Worm (Caenorhabditis elegans): ENCODE data around the gene hlh-19.

DNA sequence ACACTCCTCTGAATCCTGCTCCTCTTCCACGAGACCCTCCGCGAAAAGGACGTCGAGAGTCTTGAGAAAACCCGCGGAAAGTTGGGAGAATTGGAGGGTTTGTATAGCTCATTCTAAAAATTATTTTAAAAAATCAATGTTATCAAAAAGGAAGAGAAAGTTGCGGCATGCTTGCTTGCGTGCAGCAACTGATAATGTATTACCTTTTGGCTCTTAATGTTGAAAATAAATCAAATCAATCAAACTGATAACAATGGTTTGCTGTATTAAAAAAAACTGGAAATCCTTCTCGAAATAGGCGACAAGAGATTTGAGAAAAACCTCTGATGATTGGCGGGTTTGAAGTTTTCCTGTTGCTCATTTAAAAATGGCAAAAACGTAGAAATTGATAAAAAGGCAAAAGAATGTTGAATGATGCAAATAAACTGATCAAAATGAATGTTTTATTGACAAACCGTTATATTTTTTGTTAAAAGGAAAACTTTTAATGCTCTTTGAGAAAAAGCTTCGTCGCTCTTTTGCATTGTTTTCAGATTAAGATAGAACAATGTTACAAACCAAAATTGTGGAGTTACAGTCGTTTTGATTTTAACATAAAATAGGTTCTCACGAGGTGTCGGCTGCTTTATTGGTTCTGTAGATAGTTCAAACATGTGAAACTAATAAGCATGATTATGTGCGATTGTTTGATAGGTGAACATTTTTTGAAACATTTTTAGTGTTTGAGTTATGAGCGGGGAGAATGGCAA, 1.9 kb downstream of the hlh-19 start:
- no peak for TF ChIP-seq unc-39 (tag; optimal IDR thresholded peaks at IDR 0.05)
- no peak for TF ChIP-seq snpc-4 (tag; optimal IDR thresholded peaks at IDR 0.05)
- no peak for TF ChIP-seq unc-62 (GFP tag; optimal IDR thresholded peaks at IDR 0.05)
- TF ChIP-seq nhr-2 (tag; optimal IDR thresholded peaks at IDR 0.05), result no peak

All from whole organism, mixed stage, embryonic.